Fruit fly (Drosophila melanogaster) Kc167 (cell line): ENCODE results near the gene CG32845.

ENCODE experiments used
- h ChIP-seq: fragments of >200 bp; optimal IDR thresholded peaks from 3 replicates; lab custom pipeline; 2018; ENCODE audit warnings: missing external identifiers
- insv ChIP-seq: fragments of >200 bp; optimal IDR thresholded peaks from 3 replicates; lab custom pipeline; 2018; ENCODE audit warnings: missing external identifiers
- psq ChIP-seq: fragments of >200 bp; optimal IDR thresholded peaks from 2 replicates; lab custom pipeline; 2017; ENCODE audit warnings: missing external identifiers
- ttk ChIP-seq: sonication (Bioruptor generic); optimal IDR thresholded peaks from 2 replicates; lab custom pipeline; 2017; ENCODE audit warnings: missing external identifiers

- no peak for TF ChIP-seq ttk (lab: Kevin White, UChicago)
- TF ChIP-seq psq (lab: Kevin White, UChicago) = no peak
- TF ChIP-seq insv (lab: Kevin White, UChicago) = no peak
- TF ChIP-seq h (lab: Kevin White, UChicago) = no peak
Observed at dm6 chr3L:257618-258475, 15.3 kb downstream of the CG32845 start, which contains the start of the genes DIP2 and wac.
